Worm (Caenorhabditis elegans): ENCODE results near the gene T15H9.4.

Gene T15H9.4

DNA sequence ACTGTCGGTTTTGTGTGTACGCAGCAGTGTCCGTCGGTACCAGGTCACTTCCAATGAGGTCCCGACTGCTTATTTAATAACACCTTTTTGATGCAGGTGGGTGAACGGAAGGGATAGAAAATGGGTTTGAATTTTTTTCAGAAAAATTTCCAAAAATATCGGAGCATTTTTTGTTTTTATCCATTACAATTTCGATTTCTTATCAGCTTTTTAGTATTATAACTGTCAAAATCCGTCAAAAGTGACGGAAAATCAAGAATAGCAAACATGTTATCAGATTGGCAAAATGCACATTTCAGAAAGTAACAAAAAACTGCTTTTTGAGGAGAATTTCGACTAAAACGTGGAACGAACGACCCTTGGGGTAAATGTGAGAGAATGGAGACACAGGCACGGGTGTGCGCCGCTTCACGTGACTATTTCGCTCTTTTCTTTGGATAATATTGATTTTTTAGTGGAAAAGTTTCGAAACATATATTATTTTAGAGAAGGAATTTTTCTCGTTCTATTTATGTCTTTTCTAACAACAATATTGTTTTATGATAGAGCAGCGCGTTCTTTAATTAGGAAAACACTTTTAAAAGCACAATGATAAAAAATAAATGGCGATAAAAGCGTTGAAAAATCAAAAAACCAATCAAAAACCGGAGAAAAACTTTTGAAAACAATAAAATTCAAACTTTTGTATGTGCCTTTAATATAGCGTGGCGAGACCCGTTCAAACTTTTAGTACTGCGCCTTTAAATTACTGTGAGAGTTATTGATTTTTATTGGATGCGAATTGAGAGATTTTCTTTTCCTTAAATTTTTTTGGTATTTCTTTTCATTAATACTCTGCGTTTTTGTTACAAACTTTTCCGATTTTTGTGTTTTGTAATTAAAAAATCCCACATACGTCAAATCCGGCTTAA lies 35.5 kb downstream of the T15H9.4 start, which contains the start of gene sqv-8 (continued):
- TF ChIP-seq daf-16 (GFP tag; optimal IDR thresholded peaks at IDR 0.05) (no peak), daf-16 (tag; optimal IDR thresholded peaks at IDR 0.05) (peak; percentile 33), tag-97 (GFP tag; IDR thresholded peaks at IDR 0.05) (no peak), pqm-1 (tag; optimal IDR thresholded peaks at IDR 0.05) (no peak), unc-130 (GFP tag; optimal IDR thresholded peaks at IDR 0.05) (no peak), dpl-1 (GFP tag; optimal IDR thresholded peaks at IDR 0.05) (no peak), nhr-77 (tag; optimal IDR thresholded peaks at IDR 0.05) (no peak), nhr-41 (GFP tag; IDR thresholded peaks at IDR 0.05) (no peak), unc-62 (GFP tag; optimal IDR thresholded peaks at IDR 0.05 in 1 of 2) (peak in 1 of 2 experiments; percentile 84), unc-62 (tag; optimal IDR thresholded peaks at IDR 0.05) (no peak), ZK337.2 (GFP tag; IDR thresholded peaks at IDR 0.05) (no peak), ZK546.5 (tag; optimal IDR thresholded peaks at IDR 0.05) (no peak), snpc-4 (tag; optimal IDR thresholded peaks at IDR 0.05) (no peak), zfp-3 (GFP tag; conservative IDR thresholded peaks at IDR 0.05) (peak; percentile 50; the same call in 1 of the 2 replicates), daf-19 (GFP tag; conservative IDR thresholded peaks at IDR 0.05) (no peak), mxl-3 (GFP tag; optimal IDR thresholded peaks at IDR 0.05) (no peak), F10B5.3 (tag; optimal IDR thresholded peaks at IDR 0.05) (no peak), nhr-102 (tag; optimal IDR thresholded peaks at IDR 0.05) (no peak), mes-2 (tag; optimal IDR thresholded peaks at IDR 0.05; ENCODE audit: poor library complexity, severe bottlenecking) (no peak), Y5F2A.4 (GFP tag; optimal IDR thresholded peaks at IDR 0.05) (no peak), dmd-9 (GFP tag; IDR thresholded peaks at IDR 0.05) (no peak), ceh-28 (tag; optimal IDR thresholded peaks at IDR 0.05) (peak; percentile 1), F26F4.8 (GFP tag; conservative IDR thresholded peaks at IDR 0.05) (no peak), mdt-29 (GFP tag; IDR thresholded peaks at IDR 0.05) (no peak), hif-1 (tag; optimal IDR thresholded peaks at IDR 0.05) (no peak), arid-1 (GFP tag; conservative IDR thresholded peaks at IDR 0.05) (no peak), lin-29 (GFP tag; IDR thresholded peaks at IDR 0.05) (no peak), nhr-11 (tag; optimal IDR thresholded peaks at IDR 0.05) (no peak), Y48G9A.11 (GFP tag; IDR thresholded peaks at IDR 0.05) (peak; percentile 8; the same call in 1 of the 2 replicates), daf-12 (tag; optimal IDR thresholded peaks at IDR 0.05) (no peak), daf-8 (GFP tag; IDR thresholded peaks at IDR 0.05) (no peak), hmg-1.1 (GFP tag; IDR thresholded peaks at IDR 0.05) (peak; percentile 36; the same call in 1 of the 2 replicates), sdz-12 (GFP tag; optimal IDR thresholded peaks at IDR 0.05) (no peak), duxl-1 (tag; optimal IDR thresholded peaks at IDR 0.05; ENCODE audit: poor library complexity) (no peak), jun-1 (tag; optimal IDR thresholded peaks at IDR 0.05) (no peak), tra-1 (GFP tag; IDR thresholded peaks at IDR 0.05) (no peak), F49E8.2 (tag; optimal IDR thresholded peaks at IDR 0.05; ENCODE audit: borderline replicate concordance) (peak; percentile 3), spr-1 (tag; optimal IDR thresholded peaks at IDR 0.05) (no peak), nhr-42 (GFP tag; IDR thresholded peaks at IDR 0.05) (no peak), zip-2 (tag; optimal IDR thresholded peaks at IDR 0.05) (no peak), lsy-2 (tag; optimal IDR thresholded peaks at IDR 0.05) (peak in 1 of 2 experiments; percentile 39), spr-3 (GFP tag; optimal IDR thresholded peaks at IDR 0.05) (no peak), Y75B8A.6 (GFP tag; IDR thresholded peaks at IDR 0.05) (no peak), dve-1 (tag; optimal IDR thresholded peaks at IDR 0.05; ENCODE audit: insufficient read depth) (peak; percentile 48), egl-43 (GFP tag; IDR thresholded peaks at IDR 0.05) (no peak), attf-4 (tag; optimal IDR thresholded peaks at IDR 0.05) (no peak), T20F7.1 (GFP tag; optimal IDR thresholded peaks at IDR 0.05) (peak; percentile 7), mdl-1 (tag; optimal IDR thresholded peaks at IDR 0.05) (no peak), madf-9 (GFP tag; conservative IDR thresholded peaks at IDR 0.05) (no peak)

All from whole organism, L4 larva.